Worm (Caenorhabditis elegans): Measurements from ENCODE around the gene T16G12.13.

ce11 chrIII:10083242-10083641, 22.6 kb downstream of the T16G12.13 start, which contains the start of gene T16H12.3:
- TF ChIP-seq ztf-26 (tag; optimal IDR thresholded peaks at IDR 0.05): no peak
- no peak for TF ChIP-seq akir-1 (GFP tag; optimal IDR thresholded peaks at IDR 0.05)
- no peak for TF ChIP-seq madf-3 (GFP tag; IDR thresholded peaks at IDR 0.05)
- no peak for TF ChIP-seq hmg-1.2 (GFP tag; IDR thresholded peaks at IDR 0.05)
- TF ChIP-seq egl-18 (GFP tag; IDR thresholded peaks at IDR 0.05): no peak

All from whole organism, young adult.